Worm (Caenorhabditis elegans) whole organism, midembryonic: ENCODE results near the gene C01G12.7.

Experiments used
- T22C8.4 ChIP-seq: fragments of 200-800 bp; sonication (Bioruptor generic); IDR thresholded peaks from 2 replicates; pipeline ENCODE4 v1.3.6; 2022; ENCODE audit warnings: missing genetic modification characterization, missing compliant biosample characterization
- cog-1 ChIP-seq: sonication (generic microtip); optimal IDR thresholded peaks from 2 replicates; lab custom pipeline; 2016; ENCODE audit warnings: missing genetic modification characterization, missing compliant biosample characterization
- flt-1 ChIP-seq: fragments of 200-800 bp; sonication (Bioruptor generic); IDR thresholded peaks from 2 replicates; pipeline ENCODE4 v1.3.6; 2022; ENCODE audit warnings: missing genetic modification characterization, missing compliant biosample characterization
- klf-2 ChIP-seq: fragments of 200-800 bp; sonication (Bioruptor generic); conservative IDR thresholded peaks from 2 replicates; pipeline ENCODE4 v1.3.6; 2022; ENCODE audit warnings: missing genetic modification reagents, missing genetic modification characterization, missing compliant biosample characterization
- med-1 ChIP-seq: sonication (generic microtip); optimal IDR thresholded peaks from 2 replicates; lab custom pipeline; 2017; ENCODE audit warnings: missing genetic modification characterization, mild to moderate bottlenecking, missing compliant biosample characterization, antibody characterized with exemption, missing genetic modification reagents; ENCODE audit not compliant: insufficient read depth
- ref-1 ChIP-seq: fragments of 200-800 bp; sonication (Bioruptor generic); conservative IDR thresholded peaks from 2 replicates; pipeline ENCODE4 v1.3.6; 2022; ENCODE audit warnings: missing genetic modification reagents, missing genetic modification characterization, missing compliant biosample characterization
- tab-1 ChIP-seq: fragments of 200-800 bp; sonication (Bioruptor generic); IDR thresholded peaks from 2 replicates; pipeline ENCODE4 v1.3.6; 2022; ENCODE audit warnings: missing genetic modification characterization, missing compliant biosample characterization
- ztf-23 ChIP-seq: fragments of 200-800 bp; sonication (Bioruptor generic); IDR thresholded peaks from 2 replicates; pipeline ENCODE4 v1.3.6; 2022; ENCODE audit warnings: missing genetic modification reagents, missing genetic modification characterization, missing compliant biosample characterization
- ztf-29 ChIP-seq: fragments of 200-800 bp; sonication (Bioruptor generic); IDR thresholded peaks from 2 replicates; pipeline ENCODE4 v1.3.6; 2022; ENCODE audit warnings: missing genetic modification reagents, missing genetic modification characterization, missing compliant biosample characterization

- no peak for TF ChIP-seq tab-1 (GFP tag; lab: Robert Waterston, UW)
- no peak for TF ChIP-seq ztf-29 (GFP tag; lab: Robert Waterston, UW)
- TF ChIP-seq flt-1 (GFP tag; lab: Robert Waterston, UW), result no peak
- TF ChIP-seq med-1, result no peak
- no peak for TF ChIP-seq klf-2 (GFP tag; lab: Robert Waterston, UW)
- no peak for TF ChIP-seq T22C8.4 (GFP tag; lab: Robert Waterston, UW)
- no peak for TF ChIP-seq ref-1 (GFP tag; lab: Robert Waterston, UW)
- TF ChIP-seq ztf-23 (GFP tag; lab: Robert Waterston, UW), result no peak
- TF ChIP-seq cog-1, result no peak
Observed at ce11 chrII:14626883-14627282, 35.2 kb upstream of the C01G12.7 start.
